Worm (Caenorhabditis elegans) whole organism, L2 larva: ENCODE results near the gene atad-3.

Experiments used
- C34F6.9 ChIP-seq: fragments of 150-350 bp; optimal IDR thresholded peaks from 2 replicates; lab custom pipeline; 2014; ENCODE audit warnings: missing biosample characterization, missing genetic modification characterization
- F13H6.1 ChIP-seq: sonication (generic microtip); optimal IDR thresholded peaks from 2 replicates; lab custom pipeline; 2016; ENCODE audit warnings: missing genetic modification characterization, missing compliant biosample characterization
- blmp-1 ChIP-seq: sonication (generic microtip); optimal IDR thresholded peaks from 2 replicates; lab custom pipeline; 2017; ENCODE audit warnings: missing genetic modification characterization, mild to moderate bottlenecking, missing compliant biosample characterization, antibody characterized with exemption, moderate library complexity; ENCODE audit not compliant: insufficient read depth
- ceh-16 ChIP-seq: fragments of 150-350 bp; optimal IDR thresholded peaks from 2 replicates; lab custom pipeline; 2014; ENCODE audit warnings: missing biosample characterization, missing genetic modification characterization
- crh-2 ChIP-seq: sonication (generic microtip); optimal IDR thresholded peaks from 2 replicates; lab custom pipeline; 2017; ENCODE audit warnings: missing biosample characterization, missing genetic modification characterization
- egl-27 ChIP-seq: sonication (generic microtip); optimal IDR thresholded peaks from 3 replicates; lab custom pipeline; 2017; ENCODE audit warnings: missing biosample characterization, missing genetic modification reagents, missing genetic modification characterization
- elt-1 ChIP-seq: fragments of 150-350 bp; optimal IDR thresholded peaks from 2 replicates; lab custom pipeline; 2014; ENCODE audit warnings: missing biosample characterization, missing genetic modification characterization
- elt-3 ChIP-seq: sonication (generic microtip); optimal IDR thresholded peaks from 2 replicates; lab custom pipeline; 2017; ENCODE audit warnings: missing biosample characterization, missing genetic modification characterization
- fos-1 ChIP-seq: fragments of 150-350 bp; optimal IDR thresholded peaks from 2 replicates; lab custom pipeline; 2014; ENCODE audit warnings: missing biosample characterization, missing genetic modification characterization
- lin-13 ChIP-seq: fragments of 150-350 bp; optimal IDR thresholded peaks from 2 replicates; lab custom pipeline; 2014; ENCODE audit warnings: missing biosample characterization, missing genetic modification reagents, missing genetic modification characterization
- lin-39 ChIP-seq: fragments of 150-350 bp; optimal IDR thresholded peaks from 2 replicates; lab custom pipeline; 2014; ENCODE audit warnings: missing biosample characterization, missing genetic modification reagents, missing genetic modification characterization
- lsy-2 ChIP-seq, 2 experiments: fragments of 150-350 bp in 1 of 2; sonication (generic microtip) in 1 of 2; optimal IDR thresholded peaks; 2 replicates each; lab custom pipeline; 2014 to 2017; ENCODE audit warnings: missing biosample characterization in 2 of 2, missing genetic modification characterization in 2 of 2
- mab-5 ChIP-seq: fragments of 150-350 bp; optimal IDR thresholded peaks from 2 replicates; lab custom pipeline; 2014; ENCODE audit warnings: missing biosample characterization, missing genetic modification characterization
- mbf-1 ChIP-seq: sonication (generic microtip); optimal IDR thresholded peaks from 2 replicates; lab custom pipeline; 2017; ENCODE audit warnings: missing biosample characterization, missing genetic modification characterization
- nhr-12 ChIP-seq: fragments of 150-350 bp; optimal IDR thresholded peaks from 2 replicates; lab custom pipeline; 2014; ENCODE audit warnings: missing biosample characterization, missing genetic modification characterization
- nhr-129 ChIP-seq: fragments of 150-350 bp; optimal IDR thresholded peaks from 2 replicates; lab custom pipeline; 2014; ENCODE audit warnings: missing biosample characterization, missing genetic modification characterization
- nhr-21 ChIP-seq: fragments of 150-350 bp; optimal IDR thresholded peaks from 2 replicates; lab custom pipeline; 2014; ENCODE audit warnings: missing biosample characterization, missing genetic modification characterization
- nhr-6 ChIP-seq: fragments of 150-350 bp; optimal IDR thresholded peaks from 2 replicates; lab custom pipeline; 2014; ENCODE audit warnings: missing biosample characterization, missing genetic modification characterization
- peb-1 ChIP-seq: fragments of 150-350 bp; optimal IDR thresholded peaks from 2 replicates; lab custom pipeline; 2014; ENCODE audit warnings: missing biosample characterization, missing genetic modification characterization
- sem-4 ChIP-seq: fragments of 150-350 bp; optimal IDR thresholded peaks from 2 replicates; lab custom pipeline; 2014; ENCODE audit warnings: missing biosample characterization, missing genetic modification reagents, missing genetic modification characterization
- sma-3 ChIP-seq: sonication (generic microtip); optimal IDR thresholded peaks from 2 replicates; lab custom pipeline; 2016; ENCODE audit warnings: missing genetic modification reagents, missing genetic modification characterization, missing compliant biosample characterization
- sma-9 ChIP-seq, 2 experiments: fragments of 150-350 bp in 1 of 2; sonication (generic microtip) in 1 of 2; optimal IDR thresholded peaks; 2 replicates each; lab custom pipeline; 2014 to 2016; ENCODE audit warnings: missing genetic modification characterization in 2 of 2, mild to moderate bottlenecking in 1 of 2, missing biosample characterization in 1 of 2, missing compliant biosample characterization in 1 of 2, missing genetic modification reagents in 1 of 2, moderate library complexity in 1 of 2
- ztf-4 ChIP-seq: fragments of 150-350 bp; optimal IDR thresholded peaks from 2 replicates; lab custom pipeline; 2014; ENCODE audit warnings: missing biosample characterization, missing genetic modification characterization

Gene atad-3

DNA sequence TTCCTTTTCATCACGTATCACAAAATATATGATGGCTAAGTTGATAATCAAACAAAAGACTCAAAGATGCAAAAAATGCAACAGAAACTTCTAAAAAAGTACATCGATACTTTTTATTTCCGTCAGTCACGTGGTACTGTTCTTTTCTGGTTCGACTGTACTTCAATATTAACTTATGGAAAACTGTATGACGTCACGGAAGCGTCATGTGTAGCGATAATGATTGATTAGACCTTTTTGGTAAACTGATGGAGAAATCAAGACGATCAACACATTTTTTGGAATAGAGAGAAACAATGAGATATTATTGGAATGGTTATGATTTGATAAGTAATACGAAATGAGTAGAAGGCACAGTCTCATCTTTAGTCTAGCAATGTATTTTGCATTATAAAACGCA is 45.5 kb downstream of the atad-3 start:
- TF ChIP-seq ztf-4 (tag; lab: Kevin White, UChicago): no peak
- TF ChIP-seq mbf-1 (tag; lab: Kevin White, UChicago): no peak
- no peak for TF ChIP-seq lin-39 (tag; lab: Kevin White, UChicago)
- TF ChIP-seq egl-27 (tag; lab: Kevin White, UChicago): peak; percentile 20
- TF ChIP-seq blmp-1 (tag; lab: Kevin White, UChicago): peak; percentile 73
- peak; percentile 27 for TF ChIP-seq fos-1 (tag; lab: Kevin White, UChicago)
- TF ChIP-seq nhr-21 (tag; lab: Kevin White, UChicago): peak; percentile 67
- peak; percentile 88 for TF ChIP-seq sma-9 (GFP tag; optimal IDR thresholded peaks at IDR 0.05; lab: Kevin White, UChicago)
- no peak for TF ChIP-seq sma-9 (tag; optimal IDR thresholded peaks at IDR 0.05; lab: Kevin White, UChicago)
- peak; percentile 83 for TF ChIP-seq sma-3 (GFP tag; lab: Kevin White, UChicago)

DNA sequence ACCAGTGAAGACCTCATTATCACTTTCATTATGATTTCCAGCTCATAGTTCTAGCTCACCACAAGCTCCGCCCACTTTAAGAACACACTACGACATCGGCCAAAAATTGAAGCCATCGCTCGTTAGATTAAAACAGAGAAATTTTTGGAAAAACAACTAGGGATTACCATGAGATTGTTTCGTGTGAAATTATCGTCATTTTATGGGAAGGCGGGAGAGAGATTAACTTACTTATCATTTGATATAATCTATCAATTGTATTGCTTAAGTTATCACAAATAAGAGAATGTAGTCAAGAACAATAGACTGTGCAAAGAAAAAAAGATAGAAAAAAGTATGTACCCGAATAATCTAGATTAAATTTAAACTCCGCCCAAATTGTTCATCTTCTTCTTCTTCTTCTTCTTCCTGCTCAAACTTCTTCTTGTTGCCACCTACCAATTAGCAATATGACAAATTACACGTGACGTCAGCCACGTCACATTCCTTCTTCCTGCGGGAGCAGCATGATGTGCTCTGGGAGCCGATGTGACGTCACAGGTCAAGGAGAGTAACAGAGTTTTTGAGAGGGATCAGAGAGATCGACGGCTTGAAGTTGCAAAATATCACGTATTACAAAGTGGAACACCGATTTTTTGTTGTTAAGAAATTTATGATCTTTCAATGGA is 51.4 kb downstream of the atad-3 start, which contains the start of gene nep-26:
Gene nep-26, minus strand, starts transcription at position 51 of the 668 bp plus-strand sequence.
- peak; percentile 24 for TF ChIP-seq lin-13 (GFP tag; lab: Kevin White, UChicago)
- TF ChIP-seq ztf-4 (tag; lab: Kevin White, UChicago): peak; percentile 83
- peak; percentile 93 for TF ChIP-seq crh-2 (tag; lab: Kevin White, UChicago)
- TF ChIP-seq C34F6.9 (tag; lab: Kevin White, UChicago): peak; percentile 68
- TF ChIP-seq F13H6.1 (tag; lab: Kevin White, UChicago): peak; percentile 70
- TF ChIP-seq lsy-2 (tag; optimal IDR thresholded peaks at IDR 0.05; lab: Kevin White, UChicago): peak in 1 of 2 experiments; percentile 66
- TF ChIP-seq nhr-12 (tag; lab: Kevin White, UChicago): no peak
- TF ChIP-seq peb-1: no peak
- TF ChIP-seq nhr-6 (tag; lab: Kevin White, UChicago): no peak
- no peak for TF ChIP-seq ceh-16 (tag; lab: Kevin White, UChicago)
- peak; percentile 14 for TF ChIP-seq sem-4
- TF ChIP-seq elt-1 (tag; lab: Kevin White, UChicago): no peak
- TF ChIP-seq elt-3 (tag; lab: Kevin White, UChicago): no peak
- TF ChIP-seq mab-5 (tag; lab: Kevin White, UChicago): peak; percentile 62
- peak; percentile 70 for TF ChIP-seq sma-9 (GFP tag; optimal IDR thresholded peaks at IDR 0.05; lab: Kevin White, UChicago)
- no peak for TF ChIP-seq sma-9 (tag; optimal IDR thresholded peaks at IDR 0.05; lab: Kevin White, UChicago)
- TF ChIP-seq nhr-129 (tag; lab: Kevin White, UChicago): peak; percentile 70
